Worm (Caenorhabditis elegans) whole organism, young adult: Measurements from ENCODE around the gene acr-21.
A peak's percentile ranks its signal among the peaks of the same experiment; 100 is the strongest.

Experiments
- cebp-2 ChIP-seq: fragments of 200-800 bp; sonication (Bioruptor generic); IDR thresholded peaks from 2 replicates; pipeline ENCODE4 v1.3.6; 2022; ENCODE audit warnings: missing genetic modification characterization, missing compliant biosample characterization
- ceh-100 ChIP-seq: fragments of 200-800 bp; sonication (Bioruptor generic); IDR thresholded peaks from 2 replicates; pipeline ENCODE4 v1.3.6; 2022; ENCODE audit warnings: missing genetic modification reagents, missing genetic modification characterization, missing compliant biosample characterization
- dox-1 ChIP-seq: fragments of 200-800 bp; sonication (Bioruptor generic); IDR thresholded peaks from 2 replicates; pipeline ENCODE4 v1.3.6; 2022; ENCODE audit warnings: missing genetic modification reagents, missing genetic modification characterization, missing compliant biosample characterization
- hmg-1.2 ChIP-seq: fragments of 200-800 bp; sonication (Bioruptor generic); IDR thresholded peaks from 2 replicates; pipeline ENCODE4 v1.3.6; 2022; ENCODE audit warnings: missing genetic modification reagents, missing genetic modification characterization, missing compliant biosample characterization
- lin-26 ChIP-seq: fragments of 200-800 bp; sonication (Bioruptor generic); IDR thresholded peaks from 2 replicates; pipeline ENCODE4 v1.3.6; 2022; ENCODE audit warnings: missing genetic modification reagents, missing genetic modification characterization, missing compliant biosample characterization
- madf-6 ChIP-seq: fragments of 200-800 bp; sonication (Bioruptor generic); IDR thresholded peaks from 2 replicates; pipeline ENCODE4 v1.3.6; 2022; ENCODE audit warnings: missing genetic modification reagents, missing genetic modification characterization, missing compliant biosample characterization
- mcd-1 ChIP-seq: fragments of 200-800 bp; sonication (Bioruptor generic); IDR thresholded peaks from 2 replicates; pipeline ENCODE4 v1.3.6; 2022; ENCODE audit warnings: missing genetic modification reagents, missing genetic modification characterization, missing compliant biosample characterization
- ztf-25 ChIP-seq: fragments of 200-800 bp; sonication (Bioruptor generic); IDR thresholded peaks from 2 replicates; pipeline ENCODE4 v1.3.6; 2022; ENCODE audit warnings: missing genetic modification reagents, missing genetic modification characterization, missing compliant biosample characterization

The acr-21 gene

ce11 chrIII:6627876-6628275 lies 46.2 kb downstream of the acr-21 start:
- TF ChIP-seq mcd-1 (GFP tag; lab: Robert Waterston, UW): peak; percentile 51; the same call in 1 of the 2 replicates
- TF ChIP-seq, all 124 proteins: peak for 1; not testable (repeated sequence) for 123

- TF ChIP-seq hmg-1.2 (peak; percentile 20; the same call in 1 of the 2 replicates), ztf-25 (GFP tag; lab: Robert Waterston, UW) (0 out of 2 replicates have a peak, but pooled peaks have one; percentile 14), ceh-100 (0 out of 2 replicates have a peak, but pooled peaks have one; percentile 17), lin-26 (GFP tag; lab: Robert Waterston, UW) (peak; percentile 65; the same call in 1 of the 2 replicates), dox-1 (GFP tag; lab: Robert Waterston, UW) (0 out of 2 replicates have a peak, but pooled peaks have one; percentile 19), madf-6 (peak; percentile 37), cebp-2 (GFP tag; lab: Robert Waterston, UW) (0 out of 2 replicates have a peak, but pooled peaks have one; percentile 69), mcd-1 (GFP tag; lab: Robert Waterston, UW) (peak; percentile 32; the same call in 1 of the 2 replicates)
These were observed 47.1 kb downstream of the acr-21 start for ce11 chrIII:6628769-6629168.
